Worm (Caenorhabditis elegans) whole organism, L4 larva: ENCODE measurements around the gene fkh-8.

ENCODE experiments used
- F37D6.2 ChIP-seq: sonication (generic microtip); optimal IDR thresholded peaks from 2 replicates; lab custom pipeline; 2016; ENCODE audit warnings: mild to moderate bottlenecking, missing genetic modification characterization, missing compliant biosample characterization
- F49E8.2 ChIP-seq: sonication (generic microtip); optimal IDR thresholded peaks from 2 replicates; lab custom pipeline; 2016; ENCODE audit warnings: missing compliant biosample characterization, mild to moderate bottlenecking, missing genetic modification characterization, borderline replicate concordance
- ZK546.5 ChIP-seq, 2 experiments: sonication (generic microtip); optimal IDR thresholded peaks; 2 replicates each; lab custom pipeline; 2017; ENCODE audit warnings: missing biosample characterization in 2 of 2, missing genetic modification characterization in 2 of 2
- egl-43 ChIP-seq: fragments of 200-800 bp; sonication (Bioruptor generic); IDR thresholded peaks from 2 replicates; pipeline ENCODE4 v1.3.6; 2022; ENCODE audit warnings: missing genetic modification reagents, missing genetic modification characterization, missing compliant biosample characterization
- fkh-10 ChIP-seq: fragments of 150-350 bp; optimal IDR thresholded peaks from 2 replicates; lab custom pipeline; 2014; ENCODE audit warnings: missing biosample characterization, missing genetic modification reagents, missing genetic modification characterization
- lin-38 ChIP-seq: fragments of 200-800 bp; sonication (Bioruptor generic); IDR thresholded peaks from 2 replicates; pipeline ENCODE4 v1.3.6; 2022; ENCODE audit warnings: missing genetic modification reagents, missing genetic modification characterization, missing compliant biosample characterization
- mes-2 ChIP-seq: sonication (generic microtip); optimal IDR thresholded peaks from 2 replicates; lab custom pipeline; 2016; ENCODE audit warnings: missing genotype, mild to moderate bottlenecking, missing genetic modification characterization, missing compliant biosample characterization; ENCODE audit not compliant: poor library complexity, severe bottlenecking
- nhr-10 ChIP-seq: fragments of 150-350 bp; optimal IDR thresholded peaks from 2 replicates; lab custom pipeline; 2014; ENCODE audit warnings: missing biosample characterization, missing genetic modification characterization
- nhr-237 ChIP-seq: sonication (generic microtip); optimal IDR thresholded peaks from 2 replicates; lab custom pipeline; 2017; ENCODE audit warnings: missing biosample characterization, missing genetic modification characterization
- nhr-48 ChIP-seq: sonication (generic microtip); optimal IDR thresholded peaks from 2 replicates; lab custom pipeline; 2016; ENCODE audit warnings: mild to moderate bottlenecking, missing genetic modification characterization, missing compliant biosample characterization
- nhr-76 ChIP-seq: fragments of 150-350 bp; optimal IDR thresholded peaks from 2 replicates; lab custom pipeline; 2014; ENCODE audit warnings: missing biosample characterization, missing genetic modification characterization
- nhr-77 ChIP-seq: fragments of 150-350 bp; optimal IDR thresholded peaks from 2 replicates; lab custom pipeline; 2014; ENCODE audit warnings: missing biosample characterization, missing genetic modification characterization
- unc-39 ChIP-seq: sonication (generic microtip); optimal IDR thresholded peaks from 2 replicates; lab custom pipeline; 2017; ENCODE audit warnings: missing biosample characterization, missing genetic modification characterization

ce11 chrII:6171228-6171627, 20.0 kb downstream of the fkh-8 start, which contains the start of gene F40H3.3:
- TF ChIP-seq nhr-10 (tag; lab: Kevin White, UChicago) (no peak), ZK546.5 (tag; optimal IDR thresholded peaks at IDR 0.05; lab: Kevin White, UChicago) (no peak), lin-38 (GFP tag; lab: Robert Waterston, UW) (no peak), fkh-10 (GFP tag; lab: Kevin White, UChicago) (no peak), unc-39 (tag; lab: Kevin White, UChicago) (no peak), F37D6.2 (tag; lab: Kevin White, UChicago) (no peak), nhr-48 (tag; lab: Kevin White, UChicago) (no peak), F49E8.2 (tag; lab: Kevin White, UChicago) (no peak), egl-43 (GFP tag; lab: Robert Waterston, UW) (no peak), nhr-237 (tag; lab: Kevin White, UChicago) (no peak), nhr-76 (tag; lab: Kevin White, UChicago) (no peak), mes-2 (tag; lab: Kevin White, UChicago) (no peak), nhr-77 (tag; lab: Kevin White, UChicago) (no peak)
